Fruit fly (Drosophila melanogaster): ENCODE measurements around the gene CG13308.

The CG13308 gene

dm6 chr3L:8855262-8855661, 46.9 kb downstream of the CG13308 start (continued):
- TF ChIP-seq slbo (GFP tag; IDR thresholded peaks at IDR 0.05) (0 out of 2 replicates have a peak, but pooled peaks have one; percentile 3), CG13287 (GFP tag; IDR thresholded peaks at IDR 0.05; ENCODE audit: partially characterized antibody) (no peak), CG15514 (GFP tag; optimal IDR thresholded peaks at IDR 0.05) (no peak), stc (GFP tag; IDR thresholded peaks at IDR 0.05) (0 out of 2 replicates have a peak, but pooled peaks have one; percentile 29), Pdp1 (GFP tag; optimal IDR thresholded peaks at IDR 0.05) (peak in 1 of 2 experiments; percentile 78), CG1603 (tag; optimal IDR thresholded peaks at IDR 0.05) (no peak), CTCF (GFP tag; optimal IDR thresholded peaks at IDR 0.05) (no peak), pros (GFP tag; optimal IDR thresholded peaks at IDR 0.05) (no peak), sob (GFP tag; IDR thresholded peaks at IDR 0.05) (no peak), tna (GFP tag; IDR thresholded peaks at IDR 0.05; ENCODE audit: partially characterized antibody) (no peak), Mrtf (GFP tag; IDR thresholded peaks at IDR 0.05) (no peak), CG6854 (GFP tag; optimal IDR thresholded peaks at IDR 0.05) (no peak)

- TF ChIP-seq rib (GFP tag; IDR thresholded peaks at IDR 0.05) (0 out of 2 replicates have a peak, but pooled peaks have one; percentile 3), CG15601 (tag; optimal IDR thresholded peaks at IDR 0.05) (peak; percentile 24), Taf1 (GFP tag; IDR thresholded peaks at IDR 0.05) (no peak), ato (GFP tag; IDR thresholded peaks at IDR 0.05; ENCODE audit: partially characterized antibody) (no peak), sug (tag; optimal IDR thresholded peaks at IDR 0.05) (no peak)
Measured at dm6 chr3L:8856875-8857274, 48.5 kb downstream of the CG13308 start.

- TF ChIP-seq HLH3B (GFP tag; IDR thresholded peaks at IDR 0.05) (no peak), Vsx1 (GFP tag; optimal IDR thresholded peaks at IDR 0.05) (peak; percentile 25), CG4404 (GFP tag; IDR thresholded peaks at IDR 0.05) (no peak), otp (GFP tag; IDR thresholded peaks at IDR 0.05) (0 out of 3 replicates have a peak, but pooled peaks have one; percentile 34), Awh (GFP tag; IDR thresholded peaks at IDR 0.05) (peak; percentile 83), vvl (GFP tag; IDR thresholded peaks at IDR 0.05) (peak; percentile 56; the same call in 1 of the 2 replicates), CG4360 (GFP tag; IDR thresholded peaks at IDR 0.05) (no peak)
Measured at dm6 chr3L:8857648-8858362, 49.5 kb downstream of the CG13308 start.
